Worm (Caenorhabditis elegans) whole organism, mixed stage, embryonic: Measurements from ENCODE around the gene Y54G9A.5.

ENCODE experiments used
- M03D4.4 ChIP-seq: sonication (generic microtip); optimal IDR thresholded peaks from 2 replicates; lab custom pipeline; 2017; ENCODE audit warnings: mild to moderate bottlenecking, missing genetic modification characterization, missing compliant biosample characterization
- blmp-1 ChIP-seq: fragments of 150-350 bp; optimal IDR thresholded peaks from 2 replicates; lab custom pipeline; 2014; ENCODE audit warnings: missing biosample characterization, missing genetic modification characterization
- ceh-39 ChIP-seq: fragments of 150-350 bp; optimal IDR thresholded peaks from 2 replicates; lab custom pipeline; 2014; ENCODE audit warnings: missing biosample characterization, missing genetic modification characterization
- ceh-43 ChIP-seq: fragments of 200-800 bp; sonication (Bioruptor generic); optimal IDR thresholded peaks from 2 replicates; lab custom pipeline; 2018; ENCODE audit warnings: mild to moderate bottlenecking, missing genetic modification characterization, moderate library complexity, missing compliant biosample characterization
- ceh-83 ChIP-seq: fragments of 200-800 bp; sonication (Bioruptor generic); optimal IDR thresholded peaks from 2 replicates; lab custom pipeline; 2018; ENCODE audit warnings: mild to moderate bottlenecking, missing genetic modification characterization, missing compliant biosample characterization
- ces-1 ChIP-seq: fragments of 150-350 bp; optimal IDR thresholded peaks from 2 replicates; lab custom pipeline; 2014; ENCODE audit warnings: missing biosample characterization, missing genetic modification reagents, missing genetic modification characterization
- cnd-1 ChIP-seq: fragments of 200-800 bp; sonication (Bioruptor generic); optimal IDR thresholded peaks from 2 replicates; lab custom pipeline; 2018; ENCODE audit warnings: mild to moderate bottlenecking, missing genetic modification characterization, missing compliant biosample characterization
- elt-1 ChIP-seq: sonication (generic microtip); optimal IDR thresholded peaks from 2 replicates; lab custom pipeline; 2017; ENCODE audit warnings: missing genetic modification characterization, mild to moderate bottlenecking, missing compliant biosample characterization, antibody characterized with exemption, moderate library complexity, borderline replicate concordance; ENCODE audit not compliant: insufficient read depth
- elt-3 ChIP-seq: fragments of 150-350 bp; optimal IDR thresholded peaks from 2 replicates; lab custom pipeline; 2014; ENCODE audit warnings: missing biosample characterization, missing genetic modification characterization
- flh-1 ChIP-seq: fragments of 200-800 bp; sonication (Bioruptor generic); optimal IDR thresholded peaks from 2 replicates; lab custom pipeline; 2018; ENCODE audit warnings: mild to moderate bottlenecking, missing genetic modification characterization, moderate library complexity, missing compliant biosample characterization
- ham-2 ChIP-seq: fragments of 200-800 bp; sonication (Bioruptor generic); optimal IDR thresholded peaks from 2 replicates; lab custom pipeline; 2018; ENCODE audit warnings: mild to moderate bottlenecking, missing genetic modification characterization, missing compliant biosample characterization
- hlh-1 ChIP-seq: fragments of 150-350 bp; optimal IDR thresholded peaks from 2 replicates; lab custom pipeline; 2014; ENCODE audit warnings: missing biosample characterization, missing genetic modification reagents, missing genetic modification characterization
- lsy-2 ChIP-seq: fragments of 150-350 bp; optimal IDR thresholded peaks from 2 replicates; lab custom pipeline; 2014; ENCODE audit warnings: missing biosample characterization, missing genetic modification characterization
- mab-5 ChIP-seq: fragments of 150-350 bp; optimal IDR thresholded peaks from 2 replicates; lab custom pipeline; 2014; ENCODE audit warnings: missing biosample characterization, missing genetic modification characterization
- mls-2 ChIP-seq: sonication (generic microtip); optimal IDR thresholded peaks from 2 replicates; lab custom pipeline; 2016; ENCODE audit warnings: mild to moderate bottlenecking, missing genetic modification characterization, moderate library complexity, missing compliant biosample characterization
- nhr-2 ChIP-seq: fragments of 150-350 bp; optimal IDR thresholded peaks from 2 replicates; lab custom pipeline; 2014; ENCODE audit warnings: missing biosample characterization, missing genetic modification characterization
- nhr-237 ChIP-seq: fragments of 150-350 bp; optimal IDR thresholded peaks from 2 replicates; lab custom pipeline; 2014; ENCODE audit warnings: missing biosample characterization, missing genetic modification characterization
- nhr-28 ChIP-seq: fragments of 150-350 bp; optimal IDR thresholded peaks from 2 replicates; lab custom pipeline; 2014; ENCODE audit warnings: missing biosample characterization, missing genetic modification characterization
- nhr-76 ChIP-seq: sonication (generic microtip); optimal IDR thresholded peaks from 2 replicates; lab custom pipeline; 2017; ENCODE audit warnings: missing biosample characterization, missing genetic modification characterization
- pha-4 ChIP-seq: fragments of 150-350 bp; optimal IDR thresholded peaks from 2 replicates; lab custom pipeline; 2018; ENCODE audit warnings: missing biosample characterization, missing genetic modification reagents, missing genetic modification characterization
- sem-2 ChIP-seq: fragments of 200-800 bp; sonication (Bioruptor generic); optimal IDR thresholded peaks from 2 replicates; lab custom pipeline; 2018; ENCODE audit warnings: mild to moderate bottlenecking, missing genetic modification characterization, missing compliant biosample characterization
- snpc-4 ChIP-seq: fragments of 150-350 bp; optimal IDR thresholded peaks from 2 replicates; lab custom pipeline; 2014; ENCODE audit warnings: missing biosample characterization, missing genetic modification characterization
- sptf-1 ChIP-seq: sonication (generic microtip); optimal IDR thresholded peaks from 2 replicates; lab custom pipeline; 2017; ENCODE audit warnings: mild to moderate bottlenecking, missing genetic modification characterization, moderate library complexity, missing compliant biosample characterization
- tbx-8 ChIP-seq: fragments of 200-800 bp; sonication (Bioruptor generic); optimal IDR thresholded peaks from 2 replicates; lab custom pipeline; 2018; ENCODE audit warnings: mild to moderate bottlenecking, missing genetic modification characterization, moderate library complexity, missing compliant biosample characterization
- unc-120 ChIP-seq: sonication (generic microtip); optimal IDR thresholded peaks from 2 replicates; lab custom pipeline; 2017; ENCODE audit warnings: missing genetic modification characterization, missing compliant biosample characterization; ENCODE audit not compliant: poor library complexity, severe bottlenecking
- unc-39 ChIP-seq: fragments of 150-350 bp; optimal IDR thresholded peaks from 2 replicates; lab custom pipeline; 2014; ENCODE audit warnings: missing biosample characterization, missing genetic modification characterization
- unc-62 ChIP-seq: fragments of 150-350 bp; optimal IDR thresholded peaks from 2 replicates; lab custom pipeline; 2014; ENCODE audit warnings: missing biosample characterization, missing genetic modification reagents, missing genetic modification characterization
- zip-8 ChIP-seq: fragments of 150-350 bp; optimal IDR thresholded peaks from 2 replicates; lab custom pipeline; 2014; ENCODE audit warnings: missing biosample characterization, missing genetic modification characterization
- ztf-11 ChIP-seq: fragments of 150-350 bp; optimal IDR thresholded peaks from 2 replicates; lab custom pipeline; 2014; ENCODE audit warnings: missing biosample characterization, missing genetic modification characterization

Gene Y54G9A.5

ce11 chrII:13722763-13723162 lies at the start of gene Y54G9A.5:
TSS of gene Y54G9A.5 (plus strand) at chrII:13723007.
- no peak for TF ChIP-seq cnd-1

- TF ChIP-seq nhr-2 (tag; lab: Kevin White, UChicago) (no peak), sem-2 (GFP tag; lab: Kevin White, UChicago) (no peak), lsy-2 (tag; lab: Kevin White, UChicago) (no peak)
Observed at ce11 chrII:13673605-13674193, 49.1 kb upstream of the Y54G9A.5 start.

ce11 chrII:13675212-13675611 lies 47.6 kb upstream of the Y54G9A.5 start:
- TF ChIP-seq lsy-2 (tag; lab: Kevin White, UChicago) = no peak
- TF ChIP-seq ham-2 (GFP tag; lab: Kevin White, UChicago) = no peak
- no peak for TF ChIP-seq ces-1 (GFP tag; lab: Kevin White, UChicago)
- no peak for TF ChIP-seq snpc-4 (tag; lab: Kevin White, UChicago)
- no peak for TF ChIP-seq unc-120 (tag; lab: Kevin White, UChicago)
- TF ChIP-seq mls-2 (tag; lab: Kevin White, UChicago) = no peak
- TF ChIP-seq blmp-1 = no peak
- no peak for TF ChIP-seq pha-4 (tag; lab: Kevin White, UChicago)
- no peak for TF ChIP-seq tbx-8
- TF ChIP-seq cnd-1 = no peak
- no peak for TF ChIP-seq nhr-28 (tag; lab: Kevin White, UChicago)
- no peak for TF ChIP-seq M03D4.4 (tag; lab: Kevin White, UChicago)
- TF ChIP-seq ceh-83 = no peak
- TF ChIP-seq sptf-1 (tag; lab: Kevin White, UChicago) = no peak
- no peak for TF ChIP-seq unc-62 (GFP tag; lab: Kevin White, UChicago)
- TF ChIP-seq mab-5 (tag; lab: Kevin White, UChicago) = no peak

ce11 chrII:13677927-13678326 lies 44.9 kb upstream of the Y54G9A.5 start:
- TF ChIP-seq ceh-43 (GFP tag; lab: Kevin White, UChicago) = no peak
- no peak for TF ChIP-seq nhr-76 (tag; lab: Kevin White, UChicago)
- no peak for TF ChIP-seq M03D4.4 (tag; lab: Kevin White, UChicago)
- no peak for TF ChIP-seq zip-8 (tag; lab: Kevin White, UChicago)
- TF ChIP-seq pha-4 (tag; lab: Kevin White, UChicago) = no peak
- TF ChIP-seq nhr-237 (tag; lab: Kevin White, UChicago) = no peak
- no peak for TF ChIP-seq elt-1 (tag; lab: Kevin White, UChicago)
- no peak for TF ChIP-seq ztf-11
- no peak for TF ChIP-seq ces-1 (GFP tag; lab: Kevin White, UChicago)
- TF ChIP-seq sptf-1 (tag; lab: Kevin White, UChicago) = no peak
- no peak for TF ChIP-seq flh-1
- no peak for TF ChIP-seq unc-62 (GFP tag; lab: Kevin White, UChicago)
- TF ChIP-seq hlh-1 (tag; lab: Kevin White, UChicago) = no peak
- no peak for TF ChIP-seq nhr-2 (tag; lab: Kevin White, UChicago)
- no peak for TF ChIP-seq unc-39
- TF ChIP-seq sem-2 (GFP tag; lab: Kevin White, UChicago) = no peak
- TF ChIP-seq ceh-83 = no peak

ce11 chrII:13678555-13679119 lies 44.2 kb upstream of the Y54G9A.5 start:
- TF ChIP-seq elt-3 (tag; lab: Kevin White, UChicago) = no peak
- TF ChIP-seq ces-1 (GFP tag; lab: Kevin White, UChicago) = no peak
- TF ChIP-seq ceh-39 (tag; lab: Kevin White, UChicago) = no peak
- TF ChIP-seq ceh-83 = no peak
- no peak for TF ChIP-seq cnd-1
- TF ChIP-seq nhr-237 (tag; lab: Kevin White, UChicago) = no peak

- TF ChIP-seq sptf-1 (tag; lab: Kevin White, UChicago) (no peak), blmp-1 (peak; percentile 38), flh-1 (no peak)
Observed at ce11 chrII:13679775-13680320, 43.0 kb upstream of the Y54G9A.5 start.
